Worm (Caenorhabditis elegans) whole organism, late embryonic: ENCODE data around the gene strm-1.
A peak's percentile ranks its signal among the peaks of the same experiment; 100 is the strongest.

Experiments
- dve-1 ChIP-seq: sonication (generic microtip); optimal IDR thresholded peaks from 2 replicates; lab custom pipeline; 2017; ENCODE audit warnings: antibody characterized with exemption, mild to moderate bottlenecking, missing genetic modification characterization, missing compliant biosample characterization
- hlh-6 ChIP-seq: sonication (generic microtip); optimal IDR thresholded peaks from 2 replicates; lab custom pipeline; 2016; ENCODE audit warnings: missing genotype, missing genetic modification characterization, missing compliant biosample characterization
- sdc-2 ChIP-seq: sonication (generic microtip); optimal IDR thresholded peaks from 2 replicates; lab custom pipeline; 2016; ENCODE audit warnings: missing genotype, missing genetic modification characterization, missing compliant biosample characterization
- syd-9 ChIP-seq: sonication (generic microtip); optimal IDR thresholded peaks from 2 replicates; lab custom pipeline; 2016; ENCODE audit warnings: mild to moderate bottlenecking, missing genetic modification characterization, moderate library complexity, missing compliant biosample characterization

strm-1 gene

ce11 chrIII:2455456-2455855, 53.6 kb downstream of the strm-1 start:
- TF ChIP-seq syd-9 (tag; lab: Kevin White, UChicago) (peak; percentile 16), hlh-6 (tag; lab: Kevin White, UChicago) (peak; percentile 15), dve-1 (tag; lab: Kevin White, UChicago) (peak; percentile 26), sdc-2 (tag; lab: Kevin White, UChicago) (peak; percentile 30)
- TF ChIP-seq, all 69 proteins: peak for 4; not testable (repeated sequence) for 65
